Fruit fly (Drosophila melanogaster) whole organism, embryonic: ENCODE measurements around the gene CG14332.

ENCODE experiments used
- CG4854 ChIP-seq: fragments of 200-800 bp; sonication (Bioruptor generic); optimal IDR thresholded peaks from 2 replicates; lab custom pipeline; 2016; ENCODE audit warnings: missing biosample characterization, missing genetic modification characterization, inconsistent platforms
- CG6654 ChIP-seq: fragments of 200-800 bp; sonication (Bioruptor generic); optimal IDR thresholded peaks from 2 replicates; lab custom pipeline; 2017; ENCODE audit warnings: missing biosample characterization, mild to moderate bottlenecking, missing genetic modification characterization
- Dll ChIP-seq: fragments of 200-800 bp; sonication (Bioruptor generic); IDR thresholded peaks from 4 replicates; pipeline ENCODE4 v1.3.6; 2022; ENCODE audit warnings: missing biosample characterization, missing genetic modification characterization; ENCODE audit not compliant: partially characterized antibody
- bowl ChIP-seq: fragments of 200-800 bp; sonication (Bioruptor generic); IDR thresholded peaks from 2 replicates; pipeline ENCODE4 v1.3.6; 2022; ENCODE audit warnings: missing biosample characterization, missing genetic modification characterization
- ranshi ChIP-seq: fragments of 200-800 bp; sonication (Bioruptor generic); IDR thresholded peaks from 2 replicates; pipeline ENCODE4 v1.3.6; 2022; ENCODE audit warnings: missing biosample characterization, missing genetic modification characterization

- TF ChIP-seq CG6654 (GFP tag; lab: Kevin White, UChicago) (no peak), CG4854 (GFP tag; lab: Kevin White, UChicago) (no peak), bowl (GFP tag; lab: Robert Waterston, UW) (no peak), ranshi (GFP tag; lab: Robert Waterston, UW) (no peak), Dll (no peak)
Observed at dm6 chr3R:17377503-17377902, 44.5 kb downstream of the CG14332 start.
